Fruit fly (Drosophila melanogaster) S2 (cell line): ENCODE data around the gene CG31142.

Experiments
- CG8478 ChIP-seq: fragments of >200 bp; optimal IDR thresholded peaks from 2 replicates; lab custom pipeline; 2018
- CTCF ChIP-seq, 2 experiments: fragments of >200 bp; optimal IDR thresholded peaks; 2 replicates each; lab custom pipeline; 2018

- peak; percentile 59 to 63 for TF ChIP-seq CTCF (optimal IDR thresholded peaks at IDR 0.05; lab: Kevin White, UChicago)
- no peak for TF ChIP-seq CG8478 (lab: Kevin White, UChicago)
These were observed 39.1 kb upstream of the CG31142 start, which contains the start of gene Pli for dm6 chr3R:23889922-23890321.
